Worm (Caenorhabditis elegans): ENCODE data around the gene Y75B8A.28.

Y75B8A.28 gene

ce11 chrIII:12334268-12334667 lies 15.4 kb downstream of the Y75B8A.28 start:
- TF ChIP-seq unc-86 (tag; optimal IDR thresholded peaks at IDR 0.05) (no peak), ceh-14 (tag; optimal IDR thresholded peaks at IDR 0.05) (no peak), F13H6.1 (tag; optimal IDR thresholded peaks at IDR 0.05) (no peak), ceh-18 (tag; optimal IDR thresholded peaks at IDR 0.05) (no peak), nfya-1 (tag; optimal IDR thresholded peaks at IDR 0.05) (peak; percentile 80), hlh-6 (tag; optimal IDR thresholded peaks at IDR 0.05) (no peak), dmd-4 (tag; optimal IDR thresholded peaks at IDR 0.05; ENCODE audit: borderline replicate concordance) (no peak), madf-2 (tag; optimal IDR thresholded peaks at IDR 0.05) (no peak)

ce11 chrIII:12335400-12335994 lies 16.6 kb downstream of the Y75B8A.28 start:
- peak; percentile 15 for TF ChIP-seq unc-42 (tag; optimal IDR thresholded peaks at IDR 0.05)
- TF ChIP-seq tbx-7 (tag; optimal IDR thresholded peaks at IDR 0.05) = no peak
- peak; percentile 62 for TF ChIP-seq nfya-1 (tag; optimal IDR thresholded peaks at IDR 0.05)
- TF ChIP-seq hlh-30 (tag; optimal IDR thresholded peaks at IDR 0.05; ENCODE audit: insufficient read depth) = peak; percentile 19
- TF ChIP-seq unc-55 (GFP tag; optimal IDR thresholded peaks at IDR 0.05) = peak; percentile 80
- TF ChIP-seq ceh-18 (tag; optimal IDR thresholded peaks at IDR 0.05) = peak; percentile 20

ce11 chrIII:12344940-12345339 lies 26.1 kb downstream of the Y75B8A.28 start:
- TF ChIP-seq nfya-1 (tag; optimal IDR thresholded peaks at IDR 0.05) = peak; percentile 99
- no peak for TF ChIP-seq sdc-2 (tag; optimal IDR thresholded peaks at IDR 0.05)

- TF ChIP-seq hlh-15 (tag; optimal IDR thresholded peaks at IDR 0.05) = no peak
- peak; percentile 81 for TF ChIP-seq nfya-1 (tag; optimal IDR thresholded peaks at IDR 0.05)
These were observed 30.1 kb downstream of the Y75B8A.28 start for ce11 chrIII:12349027-12349426.

ce11 chrIII:12351301-12351700 lies 32.4 kb downstream of the Y75B8A.28 start, which contains the start of the genes pph-4.1 and Y75B8A.31:
TSS of gene pph-4.1 (minus strand) at chrIII:12351336.
TSS of gene Y75B8A.31 (plus strand) at chrIII:12351642.
- TF ChIP-seq ceh-24 (tag; optimal IDR thresholded peaks at IDR 0.05) (no peak), hlh-6 (tag; optimal IDR thresholded peaks at IDR 0.05) (no peak), tbx-2 (tag; optimal IDR thresholded peaks at IDR 0.05) (peak; percentile 88), ttx-3 (tag; optimal IDR thresholded peaks at IDR 0.05) (peak; percentile 19), pat-9 (tag; optimal IDR thresholded peaks at IDR 0.05) (peak; percentile 72), unc-55 (GFP tag; optimal IDR thresholded peaks at IDR 0.05) (no peak), ceh-22 (tag; optimal IDR thresholded peaks at IDR 0.05) (no peak), ceh-31 (tag; optimal IDR thresholded peaks at IDR 0.05) (peak; percentile 95), ceh-48 (tag; optimal IDR thresholded peaks at IDR 0.05) (no peak), che-1 (tag; optimal IDR thresholded peaks at IDR 0.05) (no peak), ceh-2 (tag; optimal IDR thresholded peaks at IDR 0.05) (peak; percentile 92), dmd-4 (tag; optimal IDR thresholded peaks at IDR 0.05; ENCODE audit: borderline replicate concordance) (no peak), fax-1 (tag; optimal IDR thresholded peaks at IDR 0.05) (peak; percentile 77), fkh-6 (tag; optimal IDR thresholded peaks at IDR 0.05) (peak; percentile 27), K02D7.2 (tag; optimal IDR thresholded peaks at IDR 0.05) (no peak), elt-2 (tag; optimal IDR thresholded peaks at IDR 0.05) (peak; percentile 77), pha-2 (tag; optimal IDR thresholded peaks at IDR 0.05) (peak; percentile 16), nfya-1 (tag; optimal IDR thresholded peaks at IDR 0.05) (peak; percentile 67), hlh-13 (GFP tag; optimal IDR thresholded peaks at IDR 0.05) (no peak), ceh-18 (tag; optimal IDR thresholded peaks at IDR 0.05) (peak; percentile 60), unc-3 (GFP tag; conservative IDR thresholded peaks at IDR 0.05) (peak; percentile 35; the same call in 1 of the 2 replicates), unc-3 (tag; optimal IDR thresholded peaks at IDR 0.05) (peak; percentile 49), elt-4 (tag; optimal IDR thresholded peaks at IDR 0.05) (no peak), F13H6.1 (tag; optimal IDR thresholded peaks at IDR 0.05) (peak; percentile 32), mec-3 (tag; optimal IDR thresholded peaks at IDR 0.05; ENCODE audit: borderline replicate concordance) (peak; percentile 81), hlh-15 (tag; optimal IDR thresholded peaks at IDR 0.05) (no peak), tbx-7 (tag; optimal IDR thresholded peaks at IDR 0.05) (peak; percentile 82), pag-3 (tag; optimal IDR thresholded peaks at IDR 0.05; ENCODE audit: borderline replicate concordance) (no peak), dve-1 (tag; optimal IDR thresholded peaks at IDR 0.05) (no peak), pqm-1 (tag; optimal IDR thresholded peaks at IDR 0.05) (peak; percentile 54), K09A11.1 (tag; optimal IDR thresholded peaks at IDR 0.05; ENCODE audit: insufficient read depth) (no peak), npax-4 (tag; optimal IDR thresholded peaks at IDR 0.05) (no peak), syd-9 (tag; optimal IDR thresholded peaks at IDR 0.05) (peak; percentile 34), eyg-1 (tag; optimal IDR thresholded peaks at IDR 0.05) (peak; percentile 36), ref-2 (tag; optimal IDR thresholded peaks at IDR 0.05) (peak; percentile 65), ceh-19 (GFP tag; optimal IDR thresholded peaks at IDR 0.05) (no peak)
